Worm (Caenorhabditis elegans) whole organism, young adult: ENCODE data around the gene T08A11.1.

Experiments
- B0336.3 ChIP-seq: fragments of 200-800 bp; sonication (Bioruptor generic); IDR thresholded peaks from 2 replicates; pipeline ENCODE4 v1.3.6; 2022; ENCODE audit warnings: missing genetic modification characterization, missing compliant biosample characterization
- C17E4.6 ChIP-seq: fragments of 200-800 bp; sonication (Bioruptor generic); IDR thresholded peaks from 2 replicates; pipeline ENCODE4 v1.3.6; 2022; ENCODE audit warnings: missing genetic modification reagents, missing genetic modification characterization, missing compliant biosample characterization
- F39B2.1 ChIP-seq: fragments of 200-800 bp; sonication (Bioruptor generic); IDR thresholded peaks from 2 replicates; pipeline ENCODE4 v1.3.6; 2022; ENCODE audit warnings: missing genetic modification reagents, missing genetic modification characterization, missing compliant biosample characterization
- F49E8.2 ChIP-seq: sonication (generic microtip); optimal IDR thresholded peaks from 3 replicates; lab custom pipeline; 2017; ENCODE audit warnings: missing genetic modification characterization, mild to moderate bottlenecking, missing compliant biosample characterization, antibody characterized with exemption, moderate library complexity; ENCODE audit not compliant: insufficient read depth
- F57C9.4 ChIP-seq: sonication (generic microtip); optimal IDR thresholded peaks from 2 replicates; lab custom pipeline; 2017; ENCODE audit warnings: mild to moderate bottlenecking, missing genetic modification characterization, missing compliant biosample characterization
- K11D2.4 ChIP-seq: fragments of 200-800 bp; sonication (Bioruptor generic); IDR thresholded peaks from 2 replicates; pipeline ENCODE4 v1.3.6; 2022; ENCODE audit warnings: missing genetic modification reagents, missing genetic modification characterization, missing compliant biosample characterization
- T26A5.8 ChIP-seq: sonication (generic microtip); optimal IDR thresholded peaks from 2 replicates; lab custom pipeline; 2016; ENCODE audit warnings: missing genetic modification characterization, missing compliant biosample characterization
- Y79H2A.3 ChIP-seq: fragments of 200-800 bp; sonication (Bioruptor generic); conservative IDR thresholded peaks from 2 replicates; pipeline ENCODE4 v1.3.6; 2022; ENCODE audit warnings: missing genetic modification reagents, missing genetic modification characterization, missing compliant biosample characterization
- Y95B8A.8 ChIP-seq: fragments of 200-800 bp; sonication (Bioruptor generic); IDR thresholded peaks from 2 replicates; pipeline ENCODE4 v1.3.6; 2022; ENCODE audit warnings: missing genetic modification reagents, missing genetic modification characterization, missing compliant biosample characterization
- aptf-2 ChIP-seq: fragments of 200-800 bp; sonication (Bioruptor generic); conservative IDR thresholded peaks from 2 replicates; pipeline ENCODE4 v1.3.6; 2022; ENCODE audit warnings: missing genetic modification reagents, missing genetic modification characterization, missing compliant biosample characterization
- attf-5 ChIP-seq: fragments of 200-800 bp; sonication (Bioruptor generic); optimal IDR thresholded peaks from 2 replicates; lab custom pipeline; 2018; ENCODE audit warnings: mild to moderate bottlenecking, missing genetic modification characterization, missing compliant biosample characterization
- bed-1 ChIP-seq: fragments of 200-800 bp; sonication (Bioruptor generic); IDR thresholded peaks from 2 replicates; pipeline ENCODE4 v1.3.6; 2022; ENCODE audit warnings: missing genetic modification reagents, missing genetic modification characterization, missing compliant biosample characterization
- bed-2 ChIP-seq: fragments of 200-800 bp; sonication (Bioruptor generic); IDR thresholded peaks from 2 replicates; pipeline ENCODE4 v1.3.6; 2022; ENCODE audit warnings: missing genetic modification reagents, missing genetic modification characterization, missing compliant biosample characterization
- cebp-2 ChIP-seq: fragments of 200-800 bp; sonication (Bioruptor generic); IDR thresholded peaks from 2 replicates; pipeline ENCODE4 v1.3.6; 2022; ENCODE audit warnings: missing genetic modification characterization, missing compliant biosample characterization
- ceh-91 ChIP-seq: fragments of 200-800 bp; sonication (Bioruptor generic); IDR thresholded peaks from 2 replicates; pipeline ENCODE4 v1.3.6; 2022; ENCODE audit warnings: missing genetic modification reagents, missing genetic modification characterization, missing compliant biosample characterization
- die-1 ChIP-seq: sonication (generic microtip); optimal IDR thresholded peaks from 2 replicates; lab custom pipeline; 2016; ENCODE audit warnings: missing genotype, mild to moderate bottlenecking, missing genetic modification characterization, missing compliant biosample characterization
- dox-1 ChIP-seq: fragments of 200-800 bp; sonication (Bioruptor generic); IDR thresholded peaks from 2 replicates; pipeline ENCODE4 v1.3.6; 2022; ENCODE audit warnings: missing genetic modification reagents, missing genetic modification characterization, missing compliant biosample characterization
- dpff-1 ChIP-seq: sonication (generic microtip); optimal IDR thresholded peaks from 2 replicates; lab custom pipeline; 2017; ENCODE audit warnings: mild to moderate bottlenecking, missing genetic modification characterization, missing compliant biosample characterization
- efl-1 ChIP-seq: fragments of 150-350 bp; optimal IDR thresholded peaks from 2 replicates; lab custom pipeline; 2014; ENCODE audit warnings: missing biosample characterization, missing genetic modification reagents, missing genetic modification characterization
- egrh-3 ChIP-seq: fragments of 200-800 bp; sonication (Bioruptor generic); IDR thresholded peaks from 2 replicates; pipeline ENCODE4 v1.3.6; 2022; ENCODE audit warnings: missing genetic modification reagents, missing genetic modification characterization, missing compliant biosample characterization
- ekl-4 ChIP-seq: fragments of 200-800 bp; sonication (Bioruptor generic); IDR thresholded peaks from 2 replicates; pipeline ENCODE4 v1.3.6; 2022; ENCODE audit warnings: missing genetic modification reagents, missing genetic modification characterization, missing compliant biosample characterization
- fkh-3 ChIP-seq: sonication (generic microtip); optimal IDR thresholded peaks from 2 replicates; lab custom pipeline; 2016; ENCODE audit warnings: mild to moderate bottlenecking, missing genetic modification characterization, missing compliant biosample characterization
- hmg-20 ChIP-seq: fragments of 200-800 bp; sonication (Bioruptor generic); IDR thresholded peaks from 2 replicates; pipeline ENCODE4 v1.3.6; 2022; ENCODE audit warnings: missing genetic modification reagents, missing genetic modification characterization, missing compliant biosample characterization
- hrde-1 ChIP-seq: sonication (generic microtip); optimal IDR thresholded peaks from 2 replicates; lab custom pipeline; 2016; ENCODE audit warnings: missing genetic modification characterization, mild to moderate bottlenecking, missing compliant biosample characterization, moderate library complexity, missing genotype, missing genetic modification reagents, borderline replicate concordance
- lag-1 ChIP-seq: fragments of 200-800 bp; sonication (Bioruptor generic); IDR thresholded peaks from 2 replicates; pipeline ENCODE4 v1.3.6; 2022; ENCODE audit warnings: missing genetic modification reagents, missing genetic modification characterization, missing compliant biosample characterization
- lin-26 ChIP-seq: fragments of 200-800 bp; sonication (Bioruptor generic); IDR thresholded peaks from 2 replicates; pipeline ENCODE4 v1.3.6; 2022; ENCODE audit warnings: missing genetic modification reagents, missing genetic modification characterization, missing compliant biosample characterization
- lsl-1 ChIP-seq: fragments of 200-800 bp; sonication (Bioruptor generic); optimal IDR thresholded peaks from 2 replicates; lab custom pipeline; 2018; ENCODE audit warnings: mild to moderate bottlenecking, missing genetic modification characterization, moderate library complexity, missing compliant biosample characterization
- lsy-27 ChIP-seq: sonication (generic microtip); optimal IDR thresholded peaks from 2 replicates; lab custom pipeline; 2017; ENCODE audit warnings: missing genetic modification characterization, mild to moderate bottlenecking, missing compliant biosample characterization, antibody characterized with exemption, missing genotype, borderline replicate concordance; ENCODE audit not compliant: insufficient read depth
- madf-6 ChIP-seq: fragments of 200-800 bp; sonication (Bioruptor generic); IDR thresholded peaks from 2 replicates; pipeline ENCODE4 v1.3.6; 2022; ENCODE audit warnings: missing genetic modification reagents, missing genetic modification characterization, missing compliant biosample characterization
- mxl-1 ChIP-seq: sonication (generic microtip); optimal IDR thresholded peaks from 2 replicates; lab custom pipeline; 2016; ENCODE audit warnings: missing genetic modification characterization, missing compliant biosample characterization
- snpc-1.1 ChIP-seq: sonication (generic microtip); optimal IDR thresholded peaks from 2 replicates; lab custom pipeline; 2017; ENCODE audit warnings: missing genetic modification characterization, mild to moderate bottlenecking, missing compliant biosample characterization, antibody characterized with exemption, moderate library complexity, missing genotype, missing genetic modification reagents; ENCODE audit not compliant: insufficient read depth
- sptf-2 ChIP-seq: fragments of 200-800 bp; sonication (Bioruptor generic); optimal IDR thresholded peaks from 2 replicates; lab custom pipeline; 2018; ENCODE audit warnings: mild to moderate bottlenecking, missing genetic modification characterization, missing compliant biosample characterization
- tbx-9 ChIP-seq: sonication (generic microtip); optimal IDR thresholded peaks from 2 replicates; lab custom pipeline; 2016; ENCODE audit warnings: borderline replicate concordance, missing genetic modification characterization, inconsistent platforms, missing compliant biosample characterization
- unc-62 ChIP-seq: fragments of 150-350 bp; optimal IDR thresholded peaks from 2 replicates; lab custom pipeline; 2014; ENCODE audit warnings: missing biosample characterization, missing genetic modification reagents, missing genetic modification characterization
- xnd-1 ChIP-seq: sonication (generic microtip); optimal IDR thresholded peaks from 2 replicates; lab custom pipeline; 2016; ENCODE audit warnings: missing genotype, missing genetic modification reagents, missing genetic modification characterization, missing compliant biosample characterization
- zfh-2 ChIP-seq: fragments of 200-800 bp; sonication (Bioruptor generic); conservative IDR thresholded peaks from 2 replicates; pipeline ENCODE4 v1.3.6; 2022; ENCODE audit warnings: missing genetic modification reagents, missing genetic modification characterization, missing compliant biosample characterization
- ztf-18 ChIP-seq: sonication (generic microtip); optimal IDR thresholded peaks from 2 replicates; lab custom pipeline; 2016; ENCODE audit warnings: missing genotype, mild to moderate bottlenecking, missing genetic modification characterization, missing compliant biosample characterization
- ztf-28 ChIP-seq: fragments of 200-800 bp; sonication (Bioruptor generic); IDR thresholded peaks from 2 replicates; pipeline ENCODE4 v1.3.6; 2022; ENCODE audit warnings: missing genetic modification reagents, missing genetic modification characterization, missing compliant biosample characterization

Gene T08A11.1

DNA sequence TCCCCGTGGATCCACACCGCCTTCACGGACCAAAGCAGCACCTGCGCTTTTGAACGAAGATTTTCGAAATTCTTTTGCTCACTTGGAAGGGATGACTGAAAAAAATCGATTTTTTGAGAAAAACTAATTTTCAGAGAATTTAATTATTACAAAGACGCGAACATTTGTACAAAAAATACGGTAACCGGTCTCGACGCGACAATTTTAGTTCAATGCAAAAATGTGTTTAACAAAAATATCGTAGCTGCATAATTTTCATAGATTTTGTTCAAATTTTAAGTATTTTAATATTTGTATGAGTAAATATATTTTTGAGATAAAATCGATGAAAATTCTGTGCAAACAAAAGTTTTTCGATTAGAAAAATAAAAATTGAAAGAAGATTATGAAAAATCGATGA, at the start of gene T08A11.1:
T08A11.1 (minus strand) TSS at position 101 of the 400 bp plus-strand sequence.
- TF ChIP-seq tbx-9 (tag; lab: Kevin White, UChicago) (no peak), F57C9.4 (tag; lab: Kevin White, UChicago) (no peak), ztf-18 (no peak), snpc-1.1 (tag; lab: Kevin White, UChicago) (no peak), attf-5 (GFP tag; lab: Kevin White, UChicago) (no peak), C17E4.6 (no peak), hrde-1 (tag; lab: Kevin White, UChicago) (no peak), dpff-1 (no peak), unc-62 (GFP tag; lab: Kevin White, UChicago) (no peak), ztf-28 (GFP tag; lab: Robert Waterston, UW) (no peak), F39B2.1 (GFP tag; lab: Robert Waterston, UW) (no peak), dox-1 (no peak), lin-26 (GFP tag; lab: Robert Waterston, UW) (no peak), B0336.3 (GFP tag; lab: Robert Waterston, UW) (no peak), bed-2 (no peak), fkh-3 (tag; lab: Kevin White, UChicago) (no peak), die-1 (tag; lab: Kevin White, UChicago) (no peak)

- no peak for TF ChIP-seq lag-1
- TF ChIP-seq bed-1 (GFP tag; lab: Robert Waterston, UW): no peak
- TF ChIP-seq tbx-9 (tag; lab: Kevin White, UChicago): no peak
- TF ChIP-seq hmg-20 (GFP tag; lab: Robert Waterston, UW): no peak
- TF ChIP-seq egrh-3 (GFP tag; lab: Robert Waterston, UW): no peak
- TF ChIP-seq ceh-91 (GFP tag; lab: Robert Waterston, UW): no peak
- no peak for TF ChIP-seq Y79H2A.3 (GFP tag; lab: Robert Waterston, UW)
- TF ChIP-seq cebp-2 (GFP tag; lab: Robert Waterston, UW): no peak
- TF ChIP-seq Y95B8A.8 (GFP tag; lab: Robert Waterston, UW): no peak
- TF ChIP-seq ekl-4 (GFP tag; lab: Robert Waterston, UW): no peak
- no peak for TF ChIP-seq zfh-2
- TF ChIP-seq sptf-2: no peak
- no peak for TF ChIP-seq F49E8.2 (tag; lab: Kevin White, UChicago)
- TF ChIP-seq lsy-27 (tag; lab: Kevin White, UChicago): no peak
- TF ChIP-seq T26A5.8 (tag; lab: Kevin White, UChicago): no peak
- TF ChIP-seq aptf-2 (GFP tag; lab: Robert Waterston, UW): no peak
- no peak for TF ChIP-seq mxl-1
Measured at ce11 chrIII:4309303-4309702, 46.4 kb upstream of the T08A11.1 start.

- TF ChIP-seq efl-1: peak; percentile 29
- peak; percentile 29 for TF ChIP-seq xnd-1
- TF ChIP-seq K11D2.4 (GFP tag; lab: Robert Waterston, UW): no peak
- peak; percentile 65 for TF ChIP-seq lsl-1 (GFP tag; lab: Kevin White, UChicago)
- peak; percentile 39; the same call in 1 of the 2 replicates for TF ChIP-seq madf-6 (GFP tag; lab: Robert Waterston, UW)
Measured at ce11 chrIII:4302780-4303179, 39.8 kb upstream of the T08A11.1 start.
